Worm (Caenorhabditis elegans): ENCODE results near the gene T25B2.1.

DNA sequence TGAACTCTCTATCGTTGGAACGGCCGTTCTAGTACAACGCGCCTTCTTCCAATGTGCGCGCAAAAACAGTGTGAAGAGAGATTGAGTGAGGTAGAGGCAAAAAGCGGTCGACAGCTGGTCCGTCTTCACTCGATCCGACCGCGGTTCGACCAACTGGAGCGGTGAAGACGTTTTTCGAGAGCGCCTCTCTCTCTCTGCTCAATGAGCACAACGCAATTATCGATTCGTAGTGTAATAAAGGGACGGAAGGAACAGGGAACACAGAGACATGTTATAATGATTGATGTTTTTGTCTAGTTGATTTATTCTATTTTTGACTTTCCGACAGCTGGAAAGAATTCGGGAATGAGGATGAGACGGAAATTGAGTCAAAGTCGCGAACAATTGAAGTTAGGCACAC, 51.1 kb downstream of the T25B2.1 start:
- TF ChIP-seq B0019.2 (GFP tag; conservative IDR thresholded peaks at IDR 0.05) (no peak), unc-62 (GFP tag; optimal IDR thresholded peaks at IDR 0.05) (no peak), sea-2 (GFP tag; IDR thresholded peaks at IDR 0.05) (no peak), ceh-27 (GFP tag; optimal IDR thresholded peaks at IDR 0.05) (no peak), nfyb-1 (GFP tag; IDR thresholded peaks at IDR 0.05) (no peak)
